Worm (Caenorhabditis elegans) whole organism, L2 larva: Measurements from ENCODE around the gene C34D4.3.

Experiments used
- R02D3.7 ChIP-seq: fragments of 150-350 bp; optimal IDR thresholded peaks from 2 replicates; lab custom pipeline; 2014; ENCODE audit warnings: missing biosample characterization, missing genetic modification characterization
- alr-1 ChIP-seq: fragments of 150-350 bp; optimal IDR thresholded peaks from 2 replicates; lab custom pipeline; 2014; ENCODE audit warnings: missing biosample characterization, missing genetic modification characterization
- ama-1 ChIP-seq: fragments of 150-350 bp; optimal IDR thresholded peaks from 2 replicates; lab custom pipeline; 2018; ENCODE audit warnings: inconsistent platforms
- lin-11 ChIP-seq: fragments of 150-350 bp; sonication (generic microtip); optimal IDR thresholded peaks from 2 replicates; lab custom pipeline; 2014; ENCODE audit warnings: missing biosample characterization, missing genetic modification characterization, inconsistent platforms, mixed read lengths
- lin-13 ChIP-seq: fragments of 150-350 bp; optimal IDR thresholded peaks from 2 replicates; lab custom pipeline; 2014; ENCODE audit warnings: missing biosample characterization, missing genetic modification reagents, missing genetic modification characterization
- lin-39 ChIP-seq: fragments of 150-350 bp; optimal IDR thresholded peaks from 2 replicates; lab custom pipeline; 2014; ENCODE audit warnings: missing biosample characterization, missing genetic modification reagents, missing genetic modification characterization
- lsy-2 ChIP-seq, 2 experiments: fragments of 150-350 bp in 1 of 2; sonication (generic microtip) in 1 of 2; optimal IDR thresholded peaks; 2 replicates each; lab custom pipeline; 2014 to 2017; ENCODE audit warnings: missing biosample characterization in 2 of 2, missing genetic modification characterization in 2 of 2
- nhr-237 ChIP-seq: fragments of 150-350 bp; optimal IDR thresholded peaks from 2 replicates; lab custom pipeline; 2014; ENCODE audit warnings: missing biosample characterization, missing genetic modification characterization
- nhr-77 ChIP-seq: fragments of 150-350 bp; optimal IDR thresholded peaks from 2 replicates; lab custom pipeline; 2014; ENCODE audit warnings: missing biosample characterization, missing genetic modification characterization
- unc-39 ChIP-seq: fragments of 150-350 bp; optimal IDR thresholded peaks from 2 replicates; lab custom pipeline; 2014; ENCODE audit warnings: missing biosample characterization, missing genetic modification characterization
- unc-62 ChIP-seq: fragments of 150-350 bp; optimal IDR thresholded peaks from 2 replicates; lab custom pipeline; 2014; ENCODE audit warnings: missing biosample characterization, missing genetic modification reagents, missing genetic modification characterization
- ztf-11 ChIP-seq: sonication (generic microtip); optimal IDR thresholded peaks from 2 replicates; lab custom pipeline; 2017; ENCODE audit warnings: missing biosample characterization, missing genetic modification characterization

ce11 chrIV:7190409-7190808 lies 36.9 kb downstream of the C34D4.3 start:
- TF ChIP-seq lsy-2 (tag; optimal IDR thresholded peaks at IDR 0.05; lab: Kevin White, UChicago) (no peak), ama-1 (lab: Kevin White, UChicago) (no peak), R02D3.7 (tag; lab: Kevin White, UChicago) (no peak), lin-13 (no peak), nhr-77 (no peak), alr-1 (no peak), lin-11 (tag; lab: Kevin White, UChicago) (no peak), unc-39 (no peak), unc-62 (no peak), ztf-11 (tag; lab: Kevin White, UChicago) (no peak), lin-39 (tag; lab: Kevin White, UChicago) (no peak), nhr-237 (tag; lab: Kevin White, UChicago) (no peak)
